Worm (Caenorhabditis elegans): Measurements from ENCODE around the gene sfxn-1.4.

DNA sequence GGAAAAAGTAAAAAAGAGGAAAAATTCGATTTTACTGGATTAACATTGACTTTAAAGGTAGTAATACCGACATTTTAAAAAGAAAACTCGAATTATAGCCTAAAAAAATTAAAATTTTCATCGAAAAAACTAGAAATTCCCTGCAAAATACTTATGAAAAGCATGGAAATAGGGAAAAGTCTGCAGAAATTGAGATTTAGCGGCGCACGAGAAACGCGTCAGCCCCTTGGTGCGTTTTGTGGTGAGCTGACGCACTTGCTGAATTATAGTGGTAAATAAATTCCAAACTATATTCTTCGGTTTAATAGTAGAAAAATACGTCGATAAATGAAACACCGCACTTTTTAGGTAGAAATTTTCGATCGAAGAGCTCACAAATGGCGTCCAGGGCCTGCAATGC, 13.4 kb upstream of the sfxn-1.4 start:
- TF ChIP-seq lin-54 (GFP tag; optimal IDR thresholded peaks at IDR 0.05) (no peak), unc-130 (GFP tag; optimal IDR thresholded peaks at IDR 0.05) (no peak), B0336.3 (GFP tag; IDR thresholded peaks at IDR 0.05) (no peak), ama-1 (optimal IDR thresholded peaks at IDR 0.05) (no peak), ama-1 (GFP tag; optimal IDR thresholded peaks at IDR 0.05) (no peak), ceh-40 (GFP tag; IDR thresholded peaks at IDR 0.05) (no peak), hmg-20 (GFP tag; IDR thresholded peaks at IDR 0.05) (no peak), hlh-12 (tag; optimal IDR thresholded peaks at IDR 0.05) (no peak), rpc-1 (optimal IDR thresholded peaks at IDR 0.05) (no peak), rpc-1 (tag; optimal IDR thresholded peaks at IDR 0.05) (no peak)

Data from whole organism, young adult.